Worm (Caenorhabditis elegans): ENCODE data around the gene ZC404.15.

Gene ZC404.15

ce11 chrV:6796264-6796663 lies 16.0 kb downstream of the ZC404.15 start:
- TF ChIP-seq xbp-1 (tag; optimal IDR thresholded peaks at IDR 0.05), result peak; percentile 13
- peak; percentile 32 for TF ChIP-seq nhr-20 (tag; optimal IDR thresholded peaks at IDR 0.05)
- peak; percentile 1 for TF ChIP-seq snu-23 (GFP tag; optimal IDR thresholded peaks at IDR 0.05)
- no peak for TF ChIP-seq C34B4.2 (tag; optimal IDR thresholded peaks at IDR 0.05)
- TF ChIP-seq lin-13 (GFP tag; optimal IDR thresholded peaks at IDR 0.05), result no peak
- TF ChIP-seq sox-4 (tag; optimal IDR thresholded peaks at IDR 0.05), result no peak
- peak; percentile 2 for TF ChIP-seq rnt-1 (tag; optimal IDR thresholded peaks at IDR 0.05)
- TF ChIP-seq fos-1 (tag; optimal IDR thresholded peaks at IDR 0.05), result no peak
- peak; percentile 10 for TF ChIP-seq blmp-1 (tag; optimal IDR thresholded peaks at IDR 0.05)
- TF ChIP-seq tbx-2 (tag; optimal IDR thresholded peaks at IDR 0.05), result no peak
- no peak for TF ChIP-seq fkh-8 (tag; optimal IDR thresholded peaks at IDR 0.05)
- TF ChIP-seq unc-30 (tag; optimal IDR thresholded peaks at IDR 0.05), result no peak
- no peak for TF ChIP-seq dsc-1 (tag; optimal IDR thresholded peaks at IDR 0.05)
- no peak for TF ChIP-seq nhr-84 (tag; optimal IDR thresholded peaks at IDR 0.05)
- no peak for TF ChIP-seq egl-27 (tag; optimal IDR thresholded peaks at IDR 0.05)
- no peak for TF ChIP-seq ceh-82 (tag; optimal IDR thresholded peaks at IDR 0.05)
- no peak for TF ChIP-seq C04F5.9 (tag; optimal IDR thresholded peaks at IDR 0.05)
- no peak for TF ChIP-seq nhr-77 (tag; optimal IDR thresholded peaks at IDR 0.05)
- peak; percentile 84 for TF ChIP-seq nhr-85 (tag)
- TF ChIP-seq mdl-1 (tag; optimal IDR thresholded peaks at IDR 0.05), result no peak
- no peak for TF ChIP-seq nhr-90 (tag; optimal IDR thresholded peaks at IDR 0.05; ENCODE audit: poor library complexity)
- TF ChIP-seq F16B12.6 (tag; optimal IDR thresholded peaks at IDR 0.05), result no peak
- no peak for TF ChIP-seq ztf-4 (tag; optimal IDR thresholded peaks at IDR 0.05)
- no peak for TF ChIP-seq nhr-237 (tag; optimal IDR thresholded peaks at IDR 0.05)
- no peak for TF ChIP-seq swsn-7 (tag; optimal IDR thresholded peaks at IDR 0.05)

DNA sequence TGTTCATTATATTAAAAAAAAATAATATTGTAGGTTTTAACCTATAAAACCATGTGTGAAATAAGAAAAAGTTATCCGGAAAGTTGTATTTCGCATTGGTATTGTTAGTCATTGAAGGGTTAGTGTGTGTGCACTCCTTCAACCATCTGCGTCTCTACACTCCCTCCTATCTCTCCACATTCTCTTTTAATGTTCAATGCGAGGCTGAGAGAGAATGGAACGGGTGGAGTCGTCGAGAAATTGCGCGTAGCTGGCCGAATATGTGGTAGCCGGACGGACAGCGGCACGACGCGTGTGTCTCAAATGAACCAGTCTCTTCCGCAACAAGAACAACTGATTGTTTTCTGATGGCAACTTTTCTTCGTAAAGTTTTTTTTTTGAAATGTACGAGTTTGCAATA lies 16.6 kb downstream of the ZC404.15 start:
- TF ChIP-seq lin-35 (GFP tag; optimal IDR thresholded peaks at IDR 0.05), result peak in 1 of 2 experiments; percentile 12
- TF ChIP-seq mdl-1 (tag; optimal IDR thresholded peaks at IDR 0.05), result peak in 1 of 2 experiments; percentile 18
- TF ChIP-seq snpc-4 (tag; optimal IDR thresholded peaks at IDR 0.05), result peak; percentile 10
- TF ChIP-seq ztf-4 (tag; optimal IDR thresholded peaks at IDR 0.05), result no peak
- TF ChIP-seq aha-1 (tag; optimal IDR thresholded peaks at IDR 0.05), result no peak
- TF ChIP-seq vab-15 (tag; optimal IDR thresholded peaks at IDR 0.05), result no peak
- TF ChIP-seq lin-14 (GFP tag; optimal IDR thresholded peaks at IDR 0.05), result peak; percentile 91
- peak in 2 of 3 experiments; percentile 3 to 33 for TF ChIP-seq ceh-82 (tag; optimal IDR thresholded peaks at IDR 0.05)
- TF ChIP-seq nhr-71 (tag; optimal IDR thresholded peaks at IDR 0.05), result peak; percentile 20
- TF ChIP-seq dpl-1 (GFP tag; optimal IDR thresholded peaks at IDR 0.05), result peak in 1 of 3 experiments; percentile 4
- TF ChIP-seq C16A3.4 (tag; optimal IDR thresholded peaks at IDR 0.05), result no peak
- no peak for TF ChIP-seq mab-9 (GFP tag; IDR thresholded peaks at IDR 0.05)
- TF ChIP-seq swsn-7 (tag; optimal IDR thresholded peaks at IDR 0.05), result peak; percentile 8
- TF ChIP-seq unc-62 (GFP tag; optimal IDR thresholded peaks at IDR 0.05), result no peak
- TF ChIP-seq mep-1 (tag; optimal IDR thresholded peaks at IDR 0.05), result peak; percentile 68
- TF ChIP-seq dsc-1 (tag; optimal IDR thresholded peaks at IDR 0.05), result peak; percentile 8
- peak; percentile 26 to 31 for TF ChIP-seq efl-1 (optimal IDR thresholded peaks at IDR 0.05)
- peak; percentile 7 to 93 for TF ChIP-seq efl-1 (GFP tag; optimal IDR thresholded peaks at IDR 0.05 in 1 of 2)
- TF ChIP-seq blmp-1 (tag; optimal IDR thresholded peaks at IDR 0.05), result peak; percentile 57
- no peak for TF ChIP-seq nhr-28 (tag; optimal IDR thresholded peaks at IDR 0.05)
- TF ChIP-seq lsy-2 (tag; optimal IDR thresholded peaks at IDR 0.05), result peak; percentile 3 to 13
- TF ChIP-seq nhr-47 (tag; optimal IDR thresholded peaks at IDR 0.05), result peak; percentile 6
- peak; percentile 12 for TF ChIP-seq unc-86 (tag; optimal IDR thresholded peaks at IDR 0.05)
- TF ChIP-seq hlh-4 (tag; optimal IDR thresholded peaks at IDR 0.05), result no peak
- peak; percentile 34 for TF ChIP-seq rnt-1 (tag; optimal IDR thresholded peaks at IDR 0.05)
- TF ChIP-seq snu-23 (GFP tag; optimal IDR thresholded peaks at IDR 0.05), result peak; percentile 55
- TF ChIP-seq fos-1 (tag; optimal IDR thresholded peaks at IDR 0.05), result no peak
- TF ChIP-seq sptf-1 (tag; optimal IDR thresholded peaks at IDR 0.05), result no peak
- peak; percentile 6 for TF ChIP-seq xbp-1 (tag; optimal IDR thresholded peaks at IDR 0.05)
- TF ChIP-seq nhr-20 (tag; optimal IDR thresholded peaks at IDR 0.05), result peak; percentile 22
- TF ChIP-seq nhr-85 (tag), result peak; percentile 16
